Fruit fly (Drosophila melanogaster) whole organism, wandering third instar larva: ENCODE measurements around the gene Rsph1.

ENCODE experiments used
- CG32264 ChIP-seq: fragments of 200-800 bp; sonication (Bioruptor generic); optimal IDR thresholded peaks from 2 replicates; lab custom pipeline; 2016; ENCODE audit warnings: missing biosample characterization, missing genetic modification characterization
- Hr78 ChIP-seq: fragments of >200 bp; optimal IDR thresholded peaks from 2 replicates; lab custom pipeline; 2017; ENCODE audit warnings: missing biosample characterization, missing genetic modification characterization
- Hr83 ChIP-seq: fragments of 200-300 bp; sonication (Bioruptor generic); optimal IDR thresholded peaks from 2 replicates; lab custom pipeline; 2016; ENCODE audit warnings: missing biosample characterization, mild to moderate bottlenecking, missing genetic modification characterization, moderate library complexity; ENCODE audit not compliant: poor library complexity, severe bottlenecking
- dl ChIP-seq, 2 experiments: fragments of 175-275, 200-275 bp in 1 of 2; fragments of 200-275 bp in 1 of 2; sonication (Bioruptor generic); optimal IDR thresholded peaks; lab custom pipeline; 2018; ENCODE audit warnings: mild to moderate bottlenecking in 2 of 2, missing biosample characterization in 2 of 2, missing genetic modification characterization in 2 of 2, moderate library complexity in 2 of 2; ENCODE audit not compliant: partially characterized antibody in 2 of 2, insufficient read depth in 1 of 2
- usp ChIP-seq: fragments of >200 bp; optimal IDR thresholded peaks from 2 replicates; lab custom pipeline; 2017; ENCODE audit warnings: missing biosample characterization, missing genetic modification characterization
- woc ChIP-seq: sonication (Bioruptor generic); optimal IDR thresholded peaks from 2 replicates; lab custom pipeline; 2016; ENCODE audit warnings: missing biosample characterization, mild to moderate bottlenecking, missing genetic modification characterization

dm6 chr2L:13227242-13227641 lies 44.0 kb downstream of the Rsph1 start, which contains the start of gene CG16813:
- TF ChIP-seq Hr78 (no peak), woc (GFP tag; lab: Kevin White, UChicago) (no peak), usp (GFP tag; lab: Kevin White, UChicago) (no peak), Hr83 (GFP tag; lab: Kevin White, UChicago) (no peak), dl (GFP tag; optimal IDR thresholded peaks at IDR 0.05; lab: Kevin White, UChicago; ENCODE audit: insufficient read depth in 1 of 2, partially characterized antibody in 2 of 2) (no peak), CG32264 (GFP tag; lab: Kevin White, UChicago) (no peak)
